Worm (Caenorhabditis elegans): ENCODE results near the gene pepm-1.

ce11 chrV:14369412-14369811 lies 40.5 kb downstream of the pepm-1 start:
- TF ChIP-seq ama-1 (optimal IDR thresholded peaks at IDR 0.05) = no peak
- no peak for TF ChIP-seq ama-1 (GFP tag; optimal IDR thresholded peaks at IDR 0.05)
- TF ChIP-seq unc-62 (GFP tag; optimal IDR thresholded peaks at IDR 0.05) = no peak
- TF ChIP-seq lsl-1 (GFP tag; optimal IDR thresholded peaks at IDR 0.05) = no peak
- no peak for TF ChIP-seq Y79H2A.3 (GFP tag; conservative IDR thresholded peaks at IDR 0.05)
- no peak for TF ChIP-seq attf-6 (GFP tag; IDR thresholded peaks at IDR 0.05)
- TF ChIP-seq ztf-22 (GFP tag; optimal IDR thresholded peaks at IDR 0.05) = no peak
- TF ChIP-seq D2030.7 (GFP tag; IDR thresholded peaks at IDR 0.05) = no peak
- TF ChIP-seq rpc-1 (optimal IDR thresholded peaks at IDR 0.05) = no peak
- no peak for TF ChIP-seq rpc-1 (tag; optimal IDR thresholded peaks at IDR 0.05)
- TF ChIP-seq ceh-27 (GFP tag; optimal IDR thresholded peaks at IDR 0.05) = no peak
- TF ChIP-seq lag-1 (GFP tag; IDR thresholded peaks at IDR 0.05) = no peak
- TF ChIP-seq dpff-1 (tag; optimal IDR thresholded peaks at IDR 0.05) = no peak
- no peak for TF ChIP-seq rcor-1 (GFP tag; IDR thresholded peaks at IDR 0.05)
- TF ChIP-seq lsy-27 (tag; optimal IDR thresholded peaks at IDR 0.05; ENCODE audit: borderline replicate concordance, insufficient read depth) = no peak
